Worm (Caenorhabditis elegans) whole organism, L3 larva: Measurements from ENCODE around the gene ZK546.19.

Experiments
- aly-2 ChIP-seq: fragments of 150-350 bp; optimal IDR thresholded peaks from 2 replicates; lab custom pipeline; 2014; ENCODE audit warnings: missing biosample characterization, missing genetic modification characterization
- ceh-28 ChIP-seq: fragments of 150-350 bp; optimal IDR thresholded peaks from 2 replicates; lab custom pipeline; 2014; ENCODE audit warnings: missing biosample characterization, missing genetic modification reagents, missing genetic modification characterization
- elt-1 ChIP-seq: fragments of 150-350 bp; optimal IDR thresholded peaks from 2 replicates; lab custom pipeline; 2014; ENCODE audit warnings: missing biosample characterization, missing genetic modification characterization
- fkh-2 ChIP-seq: fragments of 150-350 bp; optimal IDR thresholded peaks from 2 replicates; lab custom pipeline; 2014; ENCODE audit warnings: missing biosample characterization, missing genetic modification reagents, missing genetic modification characterization
- lin-15B ChIP-seq: fragments of 150-350 bp; optimal IDR thresholded peaks from 2 replicates; lab custom pipeline; 2014; ENCODE audit warnings: missing biosample characterization, missing genetic modification characterization
- nhr-77 ChIP-seq: fragments of 150-350 bp; optimal IDR thresholded peaks from 2 replicates; lab custom pipeline; 2014; ENCODE audit warnings: missing biosample characterization, missing genetic modification characterization
- skn-1 ChIP-seq: fragments of 150-350 bp; optimal IDR thresholded peaks from 2 replicates; lab custom pipeline; 2014; ENCODE audit warnings: missing biosample characterization, missing genetic modification characterization
- snpc-4 ChIP-seq: fragments of 150-350 bp; optimal IDR thresholded peaks from 2 replicates; lab custom pipeline; 2014; ENCODE audit warnings: missing biosample characterization, missing genetic modification characterization
- zag-1 ChIP-seq: fragments of 150-350 bp; optimal IDR thresholded peaks from 2 replicates; lab custom pipeline; 2014; ENCODE audit warnings: missing biosample characterization, missing genetic modification characterization
- ztf-11 ChIP-seq: fragments of 150-350 bp; optimal IDR thresholded peaks from 2 replicates; lab custom pipeline; 2014; ENCODE audit warnings: missing biosample characterization, missing genetic modification characterization
- ztf-4 ChIP-seq: fragments of 150-350 bp; optimal IDR thresholded peaks from 2 replicates; lab custom pipeline; 2014; ENCODE audit warnings: missing biosample characterization, missing genetic modification characterization

ce11 chrII:4937743-4938142 lies 3.8 kb upstream of the ZK546.19 start, which contains the start of gene ZK546.4:
- no peak for TF ChIP-seq elt-1 (tag; lab: Kevin White, UChicago)
- no peak for TF ChIP-seq ztf-4 (tag; lab: Kevin White, UChicago)
- no peak for TF ChIP-seq fkh-2 (tag; lab: Kevin White, UChicago)
- TF ChIP-seq ztf-11 = no peak
- no peak for TF ChIP-seq ceh-28
- no peak for TF ChIP-seq aly-2 (tag; lab: Kevin White, UChicago)
- TF ChIP-seq snpc-4 (tag; lab: Kevin White, UChicago) = no peak
- no peak for TF ChIP-seq zag-1 (tag; lab: Kevin White, UChicago)
- no peak for TF ChIP-seq nhr-77 (tag; lab: Kevin White, UChicago)
- TF ChIP-seq skn-1 (tag; lab: Kevin White, UChicago) = no peak
- TF ChIP-seq lin-15B (tag; lab: Kevin White, UChicago) = no peak
